Worm (Caenorhabditis elegans) whole organism, L3 larva: ENCODE results near the gene mob-2.

Experiments used
- ama-1 ChIP-seq: fragments of 150-350 bp; optimal IDR thresholded peaks from 2 replicates; lab custom pipeline; 2018
- elt-1 ChIP-seq: fragments of 150-350 bp; optimal IDR thresholded peaks from 2 replicates; lab custom pipeline; 2014; ENCODE audit warnings: missing biosample characterization, missing genetic modification characterization
- nhr-77 ChIP-seq: fragments of 150-350 bp; optimal IDR thresholded peaks from 2 replicates; lab custom pipeline; 2014; ENCODE audit warnings: missing biosample characterization, missing genetic modification characterization
- sea-2 ChIP-seq: fragments of 150-350 bp; sonication (generic microtip); optimal IDR thresholded peaks from 4 replicates; lab custom pipeline; 2014; ENCODE audit warnings: missing biosample characterization, missing genetic modification reagents, missing genetic modification characterization
- ztf-11 ChIP-seq: fragments of 150-350 bp; optimal IDR thresholded peaks from 2 replicates; lab custom pipeline; 2014; ENCODE audit warnings: missing biosample characterization, missing genetic modification characterization

- TF ChIP-seq sea-2 (GFP tag; lab: Kevin White, UChicago) (no peak), ztf-11 (tag; lab: Kevin White, UChicago) (no peak), nhr-77 (tag; lab: Kevin White, UChicago) (no peak), elt-1 (peak; percentile 73), ama-1 (lab: Kevin White, UChicago) (no peak)
Observed at ce11 chrX:13119900-13120299, 50.0 kb downstream of the mob-2 start.
